Worm (Caenorhabditis elegans) whole organism, L3 larva: ENCODE measurements around the gene tnc-2.

ENCODE experiments used
- R02D3.7 ChIP-seq: fragments of 150-350 bp; optimal IDR thresholded peaks from 2 replicates; lab custom pipeline; 2014; ENCODE audit warnings: missing biosample characterization, missing genetic modification characterization
- ZK546.5 ChIP-seq: sonication (generic microtip); optimal IDR thresholded peaks from 2 replicates; lab custom pipeline; 2017; ENCODE audit warnings: missing biosample characterization, missing genetic modification characterization
- aly-2 ChIP-seq: fragments of 150-350 bp; optimal IDR thresholded peaks from 2 replicates; lab custom pipeline; 2014; ENCODE audit warnings: missing biosample characterization, missing genetic modification characterization
- ama-1 ChIP-seq: fragments of 150-350 bp; optimal IDR thresholded peaks from 2 replicates; lab custom pipeline; 2018
- ceh-28 ChIP-seq: fragments of 150-350 bp; optimal IDR thresholded peaks from 2 replicates; lab custom pipeline; 2014; ENCODE audit warnings: missing biosample characterization, missing genetic modification reagents, missing genetic modification characterization
- ceh-82 ChIP-seq: fragments of 150-350 bp; optimal IDR thresholded peaks from 2 replicates; lab custom pipeline; 2014; ENCODE audit warnings: missing biosample characterization, missing genetic modification characterization
- ceh-9 ChIP-seq: sonication (generic microtip); optimal IDR thresholded peaks from 2 replicates; lab custom pipeline; 2018; ENCODE audit warnings: missing biosample characterization, missing genetic modification characterization
- daf-12 ChIP-seq: fragments of 150-350 bp; optimal IDR thresholded peaks from 2 replicates; lab custom pipeline; 2014; ENCODE audit warnings: missing biosample characterization, missing genetic modification reagents, missing genetic modification characterization
- egl-27 ChIP-seq: sonication (generic microtip); optimal IDR thresholded peaks from 4 replicates; lab custom pipeline; 2017; ENCODE audit warnings: missing biosample characterization, missing genetic modification reagents, missing genetic modification characterization
- egl-5 ChIP-seq: fragments of 150-350 bp; optimal IDR thresholded peaks from 2 replicates; lab custom pipeline; 2017; ENCODE audit warnings: missing biosample characterization, missing genetic modification reagents, missing genetic modification characterization, inconsistent platforms
- elt-1 ChIP-seq: fragments of 150-350 bp; optimal IDR thresholded peaks from 2 replicates; lab custom pipeline; 2014; ENCODE audit warnings: missing biosample characterization, missing genetic modification characterization
- elt-2 ChIP-seq: sonication (generic microtip); optimal IDR thresholded peaks from 2 replicates; lab custom pipeline; 2016; ENCODE audit warnings: missing genetic modification reagents, mild to moderate bottlenecking, missing genetic modification characterization, missing compliant biosample characterization
- elt-3 ChIP-seq, 3 experiments: fragments of 150-350 bp in 1 of 3; sonication (generic microtip) in 2 of 3; optimal IDR thresholded peaks; 2 replicates in 2 of 3; 4 replicates in 1 of 3; lab custom pipeline; 2014 to 2017; ENCODE audit warnings: missing biosample characterization in 3 of 3, missing genetic modification characterization in 3 of 3
- eor-1 ChIP-seq, 2 experiments: fragments of 150-350 bp; optimal IDR thresholded peaks; 2 replicates each; lab custom pipeline; 2014 to 2018; ENCODE audit warnings: missing biosample characterization in 2 of 2, missing genetic modification characterization in 2 of 2
- fkh-10 ChIP-seq: sonication (generic microtip); optimal IDR thresholded peaks from 2 replicates; lab custom pipeline; 2017; ENCODE audit warnings: missing biosample characterization, missing genetic modification reagents, missing genetic modification characterization
- fkh-2 ChIP-seq: fragments of 150-350 bp; optimal IDR thresholded peaks from 2 replicates; lab custom pipeline; 2014; ENCODE audit warnings: missing biosample characterization, missing genetic modification reagents, missing genetic modification characterization
- fos-1 ChIP-seq: fragments of 150-350 bp; optimal IDR thresholded peaks from 2 replicates; lab custom pipeline; 2014; ENCODE audit warnings: missing biosample characterization, missing genetic modification characterization
- hmg-11 ChIP-seq: sonication (generic microtip); optimal IDR thresholded peaks from 2 replicates; lab custom pipeline; 2016; ENCODE audit warnings: missing genetic modification characterization, missing compliant biosample characterization
- lin-15B ChIP-seq: fragments of 150-350 bp; optimal IDR thresholded peaks from 2 replicates; lab custom pipeline; 2014; ENCODE audit warnings: missing biosample characterization, missing genetic modification characterization
- lin-39 ChIP-seq: fragments of 150-350 bp; optimal IDR thresholded peaks from 2 replicates; lab custom pipeline; 2018; ENCODE audit warnings: missing biosample characterization, missing genetic modification reagents, missing genetic modification characterization
- lsy-12 ChIP-seq: sonication (generic microtip); optimal IDR thresholded peaks from 2 replicates; lab custom pipeline; 2016; ENCODE audit warnings: mild to moderate bottlenecking, missing genetic modification characterization, missing compliant biosample characterization
- mdl-1 ChIP-seq: fragments of 150-350 bp; optimal IDR thresholded peaks from 2 replicates; lab custom pipeline; 2014; ENCODE audit warnings: missing biosample characterization, missing genetic modification characterization
- mml-1 ChIP-seq: fragments of 150-350 bp; sonication (generic microtip); optimal IDR thresholded peaks from 3 replicates; lab custom pipeline; 2014; ENCODE audit warnings: missing biosample characterization, missing genetic modification characterization
- nfya-1 ChIP-seq: sonication (generic microtip); optimal IDR thresholded peaks from 2 replicates; lab custom pipeline; 2017; ENCODE audit warnings: missing genetic modification characterization, mild to moderate bottlenecking, missing compliant biosample characterization, antibody characterized with exemption, moderate library complexity; ENCODE audit not compliant: insufficient read depth
- nhr-11 ChIP-seq: fragments of 150-350 bp; optimal IDR thresholded peaks from 2 replicates; lab custom pipeline; 2014; ENCODE audit warnings: missing biosample characterization, missing genetic modification characterization
- nhr-12 ChIP-seq: fragments of 150-350 bp; optimal IDR thresholded peaks from 2 replicates; lab custom pipeline; 2014; ENCODE audit warnings: missing biosample characterization, missing genetic modification characterization
- nhr-23 ChIP-seq: fragments of 150-350 bp; optimal IDR thresholded peaks from 2 replicates; lab custom pipeline; 2014; ENCODE audit warnings: missing biosample characterization, missing genetic modification reagents, missing genetic modification characterization
- nhr-237 ChIP-seq: fragments of 150-350 bp; optimal IDR thresholded peaks from 2 replicates; lab custom pipeline; 2014; ENCODE audit warnings: missing biosample characterization, missing genetic modification characterization
- nhr-25 ChIP-seq: sonication (generic microtip); optimal IDR thresholded peaks from 2 replicates; lab custom pipeline; 2017; ENCODE audit warnings: missing biosample characterization, missing genetic modification characterization
- nhr-28 ChIP-seq: fragments of 150-350 bp; optimal IDR thresholded peaks from 2 replicates; lab custom pipeline; 2014; ENCODE audit warnings: missing biosample characterization, missing genetic modification characterization
- nhr-76 ChIP-seq: fragments of 150-350 bp; sonication (generic microtip); optimal IDR thresholded peaks from 5 replicates; lab custom pipeline; 2014; ENCODE audit warnings: missing biosample characterization, missing genetic modification characterization
- nhr-77 ChIP-seq: fragments of 150-350 bp; optimal IDR thresholded peaks from 2 replicates; lab custom pipeline; 2014; ENCODE audit warnings: missing biosample characterization, missing genetic modification characterization
- pha-4 ChIP-seq: fragments of 150-350 bp; optimal IDR thresholded peaks from 2 replicates; lab custom pipeline; 2014; ENCODE audit warnings: missing biosample characterization, missing genetic modification reagents, missing genetic modification characterization
- pqm-1 ChIP-seq: fragments of 150-350 bp; optimal IDR thresholded peaks from 2 replicates; lab custom pipeline; 2017; ENCODE audit warnings: missing biosample characterization, missing genetic modification characterization, inconsistent platforms
- sea-2 ChIP-seq: fragments of 150-350 bp; sonication (generic microtip); optimal IDR thresholded peaks from 4 replicates; lab custom pipeline; 2014; ENCODE audit warnings: missing biosample characterization, missing genetic modification reagents, missing genetic modification characterization
- skn-1 ChIP-seq: fragments of 150-350 bp; optimal IDR thresholded peaks from 2 replicates; lab custom pipeline; 2014; ENCODE audit warnings: missing biosample characterization, missing genetic modification characterization
- snpc-4 ChIP-seq: fragments of 150-350 bp; optimal IDR thresholded peaks from 2 replicates; lab custom pipeline; 2014; ENCODE audit warnings: missing biosample characterization, missing genetic modification characterization
- tbx-2 ChIP-seq: sonication (generic microtip); optimal IDR thresholded peaks from 2 replicates; lab custom pipeline; 2016; ENCODE audit warnings: mild to moderate bottlenecking, missing genetic modification characterization, missing compliant biosample characterization
- unc-39 ChIP-seq: sonication (generic microtip); optimal IDR thresholded peaks from 4 replicates; lab custom pipeline; 2017; ENCODE audit warnings: missing biosample characterization, missing genetic modification characterization
- unc-62 ChIP-seq: fragments of 150-350 bp; sonication (generic microtip); optimal IDR thresholded peaks from 4 replicates; lab custom pipeline; 2014; ENCODE audit warnings: missing biosample characterization, missing genetic modification reagents, missing genetic modification characterization
- zag-1 ChIP-seq: fragments of 150-350 bp; optimal IDR thresholded peaks from 2 replicates; lab custom pipeline; 2014; ENCODE audit warnings: missing biosample characterization, missing genetic modification characterization
- ztf-11 ChIP-seq: fragments of 150-350 bp; optimal IDR thresholded peaks from 2 replicates; lab custom pipeline; 2014; ENCODE audit warnings: missing biosample characterization, missing genetic modification characterization
- ztf-4 ChIP-seq: fragments of 150-350 bp; optimal IDR thresholded peaks from 2 replicates; lab custom pipeline; 2014; ENCODE audit warnings: missing biosample characterization, missing genetic modification characterization

Gene tnc-2

ce11 chrII:10442846-10443245, 23.8 kb upstream of the tnc-2 start, which contains the start of gene ZK673.1:
Gene ZK673.1, plus strand, starts transcription at chrII:10443146.
- peak; percentile 2 for TF ChIP-seq elt-2 (tag; lab: Kevin White, UChicago)

DNA sequence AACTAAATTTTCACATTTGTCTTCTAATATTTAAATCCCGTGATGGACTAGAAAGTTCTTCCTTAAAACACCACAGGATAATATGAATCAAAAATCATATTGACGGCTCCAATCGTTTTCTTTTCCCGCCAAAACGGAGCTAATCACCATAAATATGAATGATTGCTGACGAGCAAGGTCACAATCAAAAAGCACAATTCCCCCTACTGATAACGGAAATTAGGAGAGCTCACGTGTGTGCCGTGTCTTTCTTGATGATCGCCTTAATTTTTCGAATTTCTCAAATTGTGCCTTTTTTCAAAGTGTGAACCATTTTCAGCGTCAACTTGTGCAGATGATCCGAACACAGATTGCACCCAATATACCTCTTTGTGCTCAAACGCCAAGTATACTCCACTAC, 22.8 kb upstream of the tnc-2 start:
- no peak for TF ChIP-seq fkh-2 (tag; lab: Kevin White, UChicago)
- peak; percentile 72 for TF ChIP-seq pqm-1 (tag; lab: Kevin White, UChicago)
- no peak for TF ChIP-seq tbx-2 (tag; lab: Kevin White, UChicago)
- no peak for TF ChIP-seq unc-62 (GFP tag; lab: Kevin White, UChicago)
- TF ChIP-seq nhr-237 (tag; lab: Kevin White, UChicago), result no peak
- no peak for TF ChIP-seq nhr-25 (tag; lab: Kevin White, UChicago)
- TF ChIP-seq elt-2 (tag; lab: Kevin White, UChicago), result peak; percentile 83
- TF ChIP-seq nhr-76 (tag; lab: Kevin White, UChicago), result no peak
- no peak for TF ChIP-seq snpc-4 (tag; lab: Kevin White, UChicago)
- TF ChIP-seq ZK546.5 (tag; lab: Kevin White, UChicago), result no peak
- no peak for TF ChIP-seq nhr-12 (tag; lab: Kevin White, UChicago)
- TF ChIP-seq egl-5 (tag; lab: Kevin White, UChicago), result no peak
- no peak for TF ChIP-seq mdl-1 (tag; lab: Kevin White, UChicago)
- no peak for TF ChIP-seq elt-1 (tag; lab: Kevin White, UChicago)
- TF ChIP-seq, all 47 proteins: peak for 2

DNA sequence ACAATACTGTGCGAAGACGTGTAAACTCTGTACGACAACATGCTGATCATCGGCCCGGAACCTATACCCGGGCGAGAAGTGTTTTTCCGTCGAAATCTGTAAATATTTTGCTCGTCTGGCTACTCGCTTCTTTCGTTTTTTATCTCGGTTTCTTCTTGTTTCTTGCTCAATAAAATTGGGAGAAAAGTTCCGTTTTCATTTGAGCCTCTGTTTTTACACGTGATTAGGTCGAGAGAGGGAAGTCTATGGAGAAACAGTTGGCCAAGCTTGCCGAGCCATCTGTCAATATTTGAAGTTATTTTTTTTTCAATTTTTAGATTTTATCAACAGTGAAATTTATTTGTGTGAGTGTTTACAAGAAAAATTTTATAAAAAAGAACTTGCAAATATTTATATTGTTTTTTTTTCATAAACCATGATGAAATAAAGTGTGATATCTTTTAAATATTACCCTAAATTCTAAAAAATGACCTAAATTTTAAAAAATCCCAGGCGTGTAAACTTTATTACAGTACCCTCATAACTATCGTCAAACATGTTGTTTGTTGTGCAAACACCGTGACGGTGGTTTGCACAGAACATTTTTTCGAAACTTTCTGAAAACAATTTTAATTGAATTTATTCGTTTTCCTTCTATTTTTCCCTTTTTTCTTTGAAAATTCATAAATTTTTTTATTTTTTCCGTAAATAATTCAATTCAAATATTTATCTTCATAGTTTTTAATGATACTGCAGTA, 21.5 kb upstream of the tnc-2 start:
- no peak for TF ChIP-seq nhr-11 (tag; lab: Kevin White, UChicago)
- no peak for TF ChIP-seq elt-3 (tag; optimal IDR thresholded peaks at IDR 0.05; lab: Kevin White, UChicago)
- no peak for TF ChIP-seq elt-1 (tag; lab: Kevin White, UChicago)
- TF ChIP-seq lin-15B (tag; lab: Kevin White, UChicago), result peak; percentile 1
- TF ChIP-seq pha-4 (tag; lab: Kevin White, UChicago), result peak; percentile 83
- TF ChIP-seq egl-5 (tag; lab: Kevin White, UChicago), result peak; percentile 14
- no peak for TF ChIP-seq zag-1
- TF ChIP-seq nhr-23 (tag; lab: Kevin White, UChicago), result no peak

- no peak for TF ChIP-seq ztf-11 (tag; lab: Kevin White, UChicago)
- no peak for TF ChIP-seq ZK546.5 (tag; lab: Kevin White, UChicago)
- no peak for TF ChIP-seq nhr-76 (tag; lab: Kevin White, UChicago)
- no peak for TF ChIP-seq hmg-11 (tag; lab: Kevin White, UChicago)
- no peak for TF ChIP-seq ztf-4 (tag; lab: Kevin White, UChicago)
- no peak for TF ChIP-seq daf-12 (tag; lab: Kevin White, UChicago)
- no peak for TF ChIP-seq R02D3.7 (tag; lab: Kevin White, UChicago)
- no peak for TF ChIP-seq pha-4 (tag; lab: Kevin White, UChicago)
- TF ChIP-seq nhr-11 (tag; lab: Kevin White, UChicago), result no peak
- no peak for TF ChIP-seq skn-1 (tag; lab: Kevin White, UChicago)
- TF ChIP-seq elt-3 (tag; optimal IDR thresholded peaks at IDR 0.05; lab: Kevin White, UChicago), result no peak
- TF ChIP-seq fos-1 (tag; lab: Kevin White, UChicago), result no peak
- no peak for TF ChIP-seq aly-2 (tag; lab: Kevin White, UChicago)
- no peak for TF ChIP-seq lin-39 (tag; lab: Kevin White, UChicago)
- TF ChIP-seq unc-62 (GFP tag; lab: Kevin White, UChicago), result no peak
- no peak for TF ChIP-seq ceh-28 (tag; lab: Kevin White, UChicago)
- TF ChIP-seq zag-1, result no peak
- TF ChIP-seq lin-15B (tag; lab: Kevin White, UChicago), result peak; percentile 30
- no peak for TF ChIP-seq elt-2 (tag; lab: Kevin White, UChicago)
- TF ChIP-seq lsy-12 (tag; lab: Kevin White, UChicago), result no peak
- no peak for TF ChIP-seq nhr-77 (tag; lab: Kevin White, UChicago)
- TF ChIP-seq nhr-12 (tag; lab: Kevin White, UChicago), result no peak
- no peak for TF ChIP-seq mdl-1 (tag; lab: Kevin White, UChicago)
- no peak for TF ChIP-seq ceh-9 (tag; lab: Kevin White, UChicago)
- no peak for TF ChIP-seq nhr-28 (tag; lab: Kevin White, UChicago)
- TF ChIP-seq nfya-1 (tag; lab: Kevin White, UChicago), result peak; percentile 25
- TF ChIP-seq nhr-25 (tag; lab: Kevin White, UChicago), result peak; percentile 27
- TF ChIP-seq nhr-23 (tag; lab: Kevin White, UChicago), result no peak
- no peak for TF ChIP-seq eor-1 (tag; optimal IDR thresholded peaks at IDR 0.05; lab: Kevin White, UChicago)
- TF ChIP-seq nhr-237 (tag; lab: Kevin White, UChicago), result no peak
- no peak for TF ChIP-seq fkh-2 (tag; lab: Kevin White, UChicago)
- TF ChIP-seq fkh-10 (GFP tag; lab: Kevin White, UChicago), result peak; percentile 1
- TF ChIP-seq elt-1 (tag; lab: Kevin White, UChicago), result no peak
- no peak for TF ChIP-seq egl-27 (tag; lab: Kevin White, UChicago)
- TF ChIP-seq egl-5 (tag; lab: Kevin White, UChicago), result no peak
- no peak for TF ChIP-seq mml-1 (tag; lab: Kevin White, UChicago)
- no peak for TF ChIP-seq pqm-1 (tag; lab: Kevin White, UChicago)
- TF ChIP-seq sea-2 (GFP tag; lab: Kevin White, UChicago), result no peak
- peak; percentile 1 for TF ChIP-seq ama-1 (lab: Kevin White, UChicago)
- no peak for TF ChIP-seq ceh-82
- TF ChIP-seq unc-39 (tag; lab: Kevin White, UChicago), result no peak
- no peak for TF ChIP-seq snpc-4 (tag; lab: Kevin White, UChicago)
- TF ChIP-seq tbx-2 (tag; lab: Kevin White, UChicago), result no peak
Observed at ce11 chrII:10445738-10446137, 20.9 kb upstream of the tnc-2 start.
